Worm (Caenorhabditis elegans): Measurements from ENCODE around the gene arr-1.
A peak's percentile ranks its signal among the peaks of the same experiment; 100 is the strongest.

arr-1 gene

ce11 chrX:932874-933273 is 17.7 kb upstream of the arr-1 start:
- TF ChIP-seq nhr-102 (tag; optimal IDR thresholded peaks at IDR 0.05) (no peak), mep-1 (tag; optimal IDR thresholded peaks at IDR 0.05) (peak; percentile 13), fkh-10 (GFP tag; optimal IDR thresholded peaks at IDR 0.05) (peak; percentile 55), dve-1 (tag; optimal IDR thresholded peaks at IDR 0.05; ENCODE audit: insufficient read depth) (no peak), lsy-2 (tag; optimal IDR thresholded peaks at IDR 0.05) (peak in 1 of 2 experiments; percentile 10), mdl-1 (tag; optimal IDR thresholded peaks at IDR 0.05) (no peak), lin-1 (GFP tag; IDR thresholded peaks at IDR 0.05) (no peak), php-3 (GFP tag; IDR thresholded peaks at IDR 0.05) (no peak), hlh-30 (tag; optimal IDR thresholded peaks at IDR 0.05; ENCODE audit: insufficient read depth) (no peak), ceh-28 (tag; optimal IDR thresholded peaks at IDR 0.05) (no peak), fos-1 (tag; optimal IDR thresholded peaks at IDR 0.05) (no peak), rbr-2 (tag; optimal IDR thresholded peaks at IDR 0.05) (peak; percentile 44), unc-62 (GFP tag; optimal IDR thresholded peaks at IDR 0.05 in 1 of 2) (peak in 1 of 2 experiments; percentile 63), unc-62 (tag; optimal IDR thresholded peaks at IDR 0.05) (no peak), T20F7.1 (GFP tag; optimal IDR thresholded peaks at IDR 0.05) (no peak), ceh-82 (tag; optimal IDR thresholded peaks at IDR 0.05) (no peak), dmd-9 (GFP tag; IDR thresholded peaks at IDR 0.05) (no peak), lir-3 (tag; optimal IDR thresholded peaks at IDR 0.05) (no peak), nhr-10 (tag; optimal IDR thresholded peaks at IDR 0.05) (no peak), daf-12 (tag; optimal IDR thresholded peaks at IDR 0.05) (no peak), zip-2 (tag; optimal IDR thresholded peaks at IDR 0.05) (no peak), ceh-20 (GFP tag; IDR thresholded peaks at IDR 0.05) (0 out of 2 replicates have a peak, but pooled peaks have one; percentile 13), F44E2.7 (GFP tag; IDR thresholded peaks at IDR 0.05) (no peak), ctbp-1 (GFP tag; IDR thresholded peaks at IDR 0.05) (0 out of 2 replicates have a peak, but pooled peaks have one; percentile 49), tag-97 (GFP tag; IDR thresholded peaks at IDR 0.05) (no peak), hmg-1.1 (GFP tag; IDR thresholded peaks at IDR 0.05) (peak; percentile 33; the same call in 1 of the 2 replicates), snpc-1.2 (GFP tag; IDR thresholded peaks at IDR 0.05) (no peak), saeg-2 (GFP tag; IDR thresholded peaks at IDR 0.05) (no peak), nhr-77 (tag; optimal IDR thresholded peaks at IDR 0.05) (no peak), set-16 (GFP tag; IDR thresholded peaks at IDR 0.05) (0 out of 2 replicates have a peak, but pooled peaks have one; percentile 36)

DNA sequence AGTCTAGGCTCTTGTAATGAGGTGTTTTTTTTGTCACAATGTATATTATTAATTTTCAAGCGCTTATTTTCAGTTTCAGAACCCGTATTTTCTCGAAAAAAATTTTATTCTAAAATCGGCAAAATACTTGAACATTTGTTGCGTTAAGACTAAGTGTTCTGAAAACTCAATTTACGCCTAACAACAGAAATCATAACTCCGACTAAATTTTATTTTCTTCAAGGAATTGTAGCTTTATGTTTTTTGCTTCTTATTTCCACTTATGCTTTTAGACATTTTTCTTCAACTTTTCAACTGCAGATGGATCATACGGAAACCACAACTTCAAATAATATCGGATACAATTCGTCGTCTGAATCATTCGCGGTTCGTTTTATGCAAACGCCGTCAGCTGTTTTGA is 17.1 kb upstream of the arr-1 start, which contains the start of gene F35H12.1:
TSS of gene F35H12.1 (plus strand) at position 301 of the 400 bp plus-strand sequence.
- TF ChIP-seq fkh-10 (GFP tag; optimal IDR thresholded peaks at IDR 0.05) = peak; percentile 58
- no peak for TF ChIP-seq dmd-9 (GFP tag; IDR thresholded peaks at IDR 0.05)

- TF ChIP-seq dmd-6 (GFP tag; IDR thresholded peaks at IDR 0.05) (no peak), pha-4 (GFP tag; IDR thresholded peaks at IDR 0.05) (no peak), pha-4 (tag; optimal IDR thresholded peaks at IDR 0.05) (no peak), snpc-4 (tag; optimal IDR thresholded peaks at IDR 0.05) (peak; percentile 30)
Measured at ce11 chrX:936013-936412, 14.6 kb upstream of the arr-1 start.

ce11 chrX:938269-938883 is 12.2 kb upstream of the arr-1 start, which contains the start of gene F53H8.3:
Gene F53H8.3 (plus strand): TSS chrX:938543.
- TF ChIP-seq nhr-28 (tag; optimal IDR thresholded peaks at IDR 0.05) = peak; percentile 22
- TF ChIP-seq nhr-48 (tag; optimal IDR thresholded peaks at IDR 0.05) = no peak
- TF ChIP-seq set-16 (GFP tag; IDR thresholded peaks at IDR 0.05) = no peak
- no peak for TF ChIP-seq egl-43 (GFP tag; IDR thresholded peaks at IDR 0.05)
- TF ChIP-seq F26F4.8 (GFP tag; conservative IDR thresholded peaks at IDR 0.05) = no peak
- no peak for TF ChIP-seq jun-1 (tag; optimal IDR thresholded peaks at IDR 0.05)
- TF ChIP-seq dve-1 (tag; optimal IDR thresholded peaks at IDR 0.05; ENCODE audit: insufficient read depth) = peak; percentile 50
- no peak for TF ChIP-seq lin-15B (tag; optimal IDR thresholded peaks at IDR 0.05)
- no peak for TF ChIP-seq lin-13 (GFP tag; optimal IDR thresholded peaks at IDR 0.05)
- no peak for TF ChIP-seq fkh-10 (GFP tag; optimal IDR thresholded peaks at IDR 0.05)
- TF ChIP-seq nhr-111 (GFP tag; optimal IDR thresholded peaks at IDR 0.05) = no peak
- TF ChIP-seq nhr-25 (tag; optimal IDR thresholded peaks at IDR 0.05; ENCODE audit: borderline replicate concordance, insufficient read depth) = no peak
- TF ChIP-seq dmd-6 (GFP tag; IDR thresholded peaks at IDR 0.05) = peak; percentile 6; the same call in 1 of the 2 replicates
- TF ChIP-seq Y105C5A.15 (GFP tag; IDR thresholded peaks at IDR 0.05) = no peak
- TF ChIP-seq pha-4 (GFP tag; IDR thresholded peaks at IDR 0.05) = no peak
- no peak for TF ChIP-seq pha-4 (tag; optimal IDR thresholded peaks at IDR 0.05)
- TF ChIP-seq daf-16 (GFP tag; optimal IDR thresholded peaks at IDR 0.05) = no peak
- peak; percentile 73 for TF ChIP-seq daf-16 (tag; optimal IDR thresholded peaks at IDR 0.05)
- TF ChIP-seq pqm-1 (tag; optimal IDR thresholded peaks at IDR 0.05) = peak; percentile 85
